Worm (Caenorhabditis elegans) whole organism, young adult: ENCODE data around the gene F16B12.7.

ENCODE experiments used
- B0035.1 ChIP-seq: sonication (generic microtip); optimal IDR thresholded peaks from 2 replicates; lab custom pipeline; 2016; ENCODE audit warnings: missing genetic modification characterization, mild to moderate bottlenecking, missing compliant biosample characterization, missing genotype, missing genetic modification reagents
- F23B12.7 ChIP-seq: sonication (generic microtip); optimal IDR thresholded peaks from 2 replicates; lab custom pipeline; 2017; ENCODE audit warnings: missing genetic modification characterization, mild to moderate bottlenecking, missing compliant biosample characterization, antibody characterized with exemption, moderate library complexity; ENCODE audit not compliant: insufficient read depth
- F37B4.10 ChIP-seq: fragments of 200-800 bp; sonication (Bioruptor generic); IDR thresholded peaks from 2 replicates; pipeline ENCODE4 v1.3.6; 2022; ENCODE audit warnings: missing genetic modification characterization, missing compliant biosample characterization
- F52B5.7 ChIP-seq: sonication (generic microtip); optimal IDR thresholded peaks from 2 replicates; lab custom pipeline; 2016; ENCODE audit warnings: mild to moderate bottlenecking, missing genetic modification characterization, missing compliant biosample characterization
- F55B11.4 ChIP-seq: sonication (generic microtip); optimal IDR thresholded peaks from 2 replicates; lab custom pipeline; 2016; ENCODE audit warnings: missing compliant biosample characterization, missing genetic modification characterization, borderline replicate concordance; ENCODE audit not compliant: insufficient read depth
- F57C9.4 ChIP-seq: sonication (generic microtip); optimal IDR thresholded peaks from 2 replicates; lab custom pipeline; 2017; ENCODE audit warnings: mild to moderate bottlenecking, missing genetic modification characterization, missing compliant biosample characterization
- T07F8.4 ChIP-seq: sonication (generic microtip); optimal IDR thresholded peaks from 2 replicates; lab custom pipeline; 2016; ENCODE audit warnings: mild to moderate bottlenecking, missing genetic modification characterization, moderate library complexity, missing compliant biosample characterization
- Y53G8AR.9 ChIP-seq: fragments of 200-800 bp; sonication (Bioruptor generic); conservative IDR thresholded peaks from 2 replicates; pipeline ENCODE4 v1.3.6; 2022; ENCODE audit warnings: missing genetic modification reagents, missing genetic modification characterization, missing compliant biosample characterization
- Y79H2A.3 ChIP-seq: fragments of 200-800 bp; sonication (Bioruptor generic); conservative IDR thresholded peaks from 2 replicates; pipeline ENCODE4 v1.3.6; 2022; ENCODE audit warnings: missing genetic modification reagents, missing genetic modification characterization, missing compliant biosample characterization
- aptf-2 ChIP-seq: fragments of 200-800 bp; sonication (Bioruptor generic); conservative IDR thresholded peaks from 2 replicates; pipeline ENCODE4 v1.3.6; 2022; ENCODE audit warnings: missing genetic modification reagents, missing genetic modification characterization, missing compliant biosample characterization
- aptf-3 ChIP-seq: fragments of 200-800 bp; sonication (Bioruptor generic); IDR thresholded peaks from 2 replicates; pipeline ENCODE4 v1.3.6; 2022; ENCODE audit warnings: missing genetic modification characterization, missing compliant biosample characterization
- atf-7 ChIP-seq: sonication (generic microtip); optimal IDR thresholded peaks from 2 replicates; lab custom pipeline; 2017; ENCODE audit warnings: mild to moderate bottlenecking, missing genetic modification characterization, missing compliant biosample characterization
- ccch-3 ChIP-seq: fragments of 200-800 bp; sonication (Bioruptor generic); optimal IDR thresholded peaks from 2 replicates; lab custom pipeline; 2018; ENCODE audit warnings: mild to moderate bottlenecking, missing genetic modification characterization, missing compliant biosample characterization
- cebp-2 ChIP-seq: fragments of 200-800 bp; sonication (Bioruptor generic); IDR thresholded peaks from 2 replicates; pipeline ENCODE4 v1.3.6; 2022; ENCODE audit warnings: missing genetic modification characterization, missing compliant biosample characterization
- ceh-100 ChIP-seq: fragments of 200-800 bp; sonication (Bioruptor generic); IDR thresholded peaks from 2 replicates; pipeline ENCODE4 v1.3.6; 2022; ENCODE audit warnings: missing genetic modification reagents, missing genetic modification characterization, missing compliant biosample characterization
- dpff-1 ChIP-seq: sonication (generic microtip); optimal IDR thresholded peaks from 2 replicates; lab custom pipeline; 2017; ENCODE audit warnings: mild to moderate bottlenecking, missing genetic modification characterization, missing compliant biosample characterization
- efl-1 ChIP-seq: fragments of 150-350 bp; optimal IDR thresholded peaks from 2 replicates; lab custom pipeline; 2014; ENCODE audit warnings: missing biosample characterization, missing genetic modification reagents, missing genetic modification characterization
- ets-4 ChIP-seq: fragments of 200-800 bp; sonication (Bioruptor generic); optimal IDR thresholded peaks from 2 replicates; lab custom pipeline; 2018; ENCODE audit warnings: mild to moderate bottlenecking, missing genetic modification characterization, missing compliant biosample characterization
- him-1 ChIP-seq: sonication (generic microtip); optimal IDR thresholded peaks from 2 replicates; lab custom pipeline; 2016; ENCODE audit warnings: missing genotype, missing genetic modification reagents, missing genetic modification characterization, missing compliant biosample characterization
- hlh-12 ChIP-seq: sonication (generic microtip); optimal IDR thresholded peaks from 2 replicates; lab custom pipeline; 2016; ENCODE audit warnings: missing genetic modification characterization, missing compliant biosample characterization
- hmg-20 ChIP-seq: fragments of 200-800 bp; sonication (Bioruptor generic); IDR thresholded peaks from 2 replicates; pipeline ENCODE4 v1.3.6; 2022; ENCODE audit warnings: missing genetic modification reagents, missing genetic modification characterization, missing compliant biosample characterization
- hsf-1 ChIP-seq: fragments of 200-800 bp; sonication (Bioruptor generic); IDR thresholded peaks from 2 replicates; pipeline ENCODE4 v1.3.6; 2022; ENCODE audit warnings: missing genetic modification reagents, missing genetic modification characterization, missing compliant biosample characterization
- lag-1 ChIP-seq: fragments of 200-800 bp; sonication (Bioruptor generic); IDR thresholded peaks from 2 replicates; pipeline ENCODE4 v1.3.6; 2022; ENCODE audit warnings: missing genetic modification reagents, missing genetic modification characterization, missing compliant biosample characterization
- let-607 ChIP-seq, 2 experiments: fragments of 200-800 bp in 1 of 2; sonication (Bioruptor generic) in 1 of 2; sonication (generic microtip) in 1 of 2; optimal IDR thresholded peaks; 2 replicates each; lab custom pipeline; 2016 to 2018; ENCODE audit warnings: mild to moderate bottlenecking in 2 of 2, missing compliant biosample characterization in 2 of 2, missing genetic modification characterization in 2 of 2, moderate library complexity in 2 of 2, missing genotype in 1 of 2
- lin-35 ChIP-seq, 3 experiments: fragments of 150-350 bp in 2 of 3; sonication (generic microtip) in 1 of 3; optimal IDR thresholded peaks; 2 replicates each; lab custom pipeline; 2014 to 2018; ENCODE audit warnings: missing biosample characterization in 3 of 3, missing genetic modification characterization in 3 of 3, missing genetic modification reagents in 3 of 3
- lsl-1 ChIP-seq: fragments of 200-800 bp; sonication (Bioruptor generic); optimal IDR thresholded peaks from 2 replicates; lab custom pipeline; 2018; ENCODE audit warnings: mild to moderate bottlenecking, missing genetic modification characterization, moderate library complexity, missing compliant biosample characterization
- madf-10 ChIP-seq: sonication (generic microtip); optimal IDR thresholded peaks from 2 replicates; lab custom pipeline; 2016; ENCODE audit warnings: mild to moderate bottlenecking, missing genetic modification characterization, missing compliant biosample characterization
- madf-6 ChIP-seq: fragments of 200-800 bp; sonication (Bioruptor generic); IDR thresholded peaks from 2 replicates; pipeline ENCODE4 v1.3.6; 2022; ENCODE audit warnings: missing genetic modification reagents, missing genetic modification characterization, missing compliant biosample characterization
- madf-8 ChIP-seq: fragments of 200-800 bp; sonication (Bioruptor generic); conservative IDR thresholded peaks from 2 replicates; pipeline ENCODE4 v1.3.6; 2022; ENCODE audit warnings: missing genetic modification reagents, missing genetic modification characterization, missing compliant biosample characterization
- mel-28 ChIP-seq: sonication (generic microtip); optimal IDR thresholded peaks from 2 replicates; lab custom pipeline; 2016; ENCODE audit warnings: borderline replicate concordance, mild to moderate bottlenecking, missing genetic modification characterization, missing compliant biosample characterization
- mes-4 ChIP-seq: sonication (generic microtip); optimal IDR thresholded peaks from 2 replicates; lab custom pipeline; 2016; ENCODE audit warnings: missing genotype, missing genetic modification characterization, missing compliant biosample characterization
- nfya-1 ChIP-seq: sonication (generic microtip); optimal IDR thresholded peaks from 2 replicates; lab custom pipeline; 2017; ENCODE audit warnings: antibody characterized with exemption, missing compliant biosample characterization, missing genetic modification characterization, borderline replicate concordance; ENCODE audit not compliant: insufficient read depth
- nfya-2 ChIP-seq: fragments of 200-800 bp; sonication (Bioruptor generic); IDR thresholded peaks from 2 replicates; pipeline ENCODE4 v1.3.6; 2022; ENCODE audit warnings: missing genetic modification reagents, missing genetic modification characterization, missing compliant biosample characterization
- nhr-120 ChIP-seq: fragments of 200-800 bp; sonication (Bioruptor generic); IDR thresholded peaks from 2 replicates; pipeline ENCODE4 v1.3.6; 2022; ENCODE audit warnings: missing genetic modification characterization, missing compliant biosample characterization
- nhr-179 ChIP-seq: sonication (generic microtip); optimal IDR thresholded peaks from 2 replicates; lab custom pipeline; 2016; ENCODE audit warnings: mild to moderate bottlenecking, missing genetic modification characterization, missing compliant biosample characterization
- nhr-27 ChIP-seq: fragments of 200-800 bp; sonication (Bioruptor generic); optimal IDR thresholded peaks from 2 replicates; lab custom pipeline; 2018; ENCODE audit warnings: mild to moderate bottlenecking, missing genetic modification characterization, moderate library complexity, missing compliant biosample characterization
- pbrm-1 ChIP-seq: fragments of 200-800 bp; sonication (Bioruptor generic); IDR thresholded peaks from 2 replicates; pipeline ENCODE4 v1.3.6; 2022; ENCODE audit warnings: missing genetic modification reagents, missing genetic modification characterization, missing compliant biosample characterization
- rpc-1 ChIP-seq, 2 experiments: fragments of 150-350 bp in 1 of 2; sonication (generic microtip) in 1 of 2; optimal IDR thresholded peaks; 2 replicates each; lab custom pipeline; 2014 to 2018; ENCODE audit warnings: missing biosample characterization in 1 of 2, missing genetic modification characterization in 1 of 2, missing genetic modification reagents in 1 of 2, missing genotype in 1 of 2
- tlf-1 ChIP-seq: fragments of 200-800 bp; sonication (Bioruptor generic); optimal IDR thresholded peaks from 2 replicates; lab custom pipeline; 2018; ENCODE audit warnings: mild to moderate bottlenecking, missing genetic modification characterization, missing compliant biosample characterization
- unc-62 ChIP-seq: fragments of 150-350 bp; optimal IDR thresholded peaks from 2 replicates; lab custom pipeline; 2014; ENCODE audit warnings: missing biosample characterization, missing genetic modification reagents, missing genetic modification characterization
- zim-3 ChIP-seq: sonication (generic microtip); optimal IDR thresholded peaks from 2 replicates; lab custom pipeline; 2017; ENCODE audit warnings: mild to moderate bottlenecking, missing genetic modification characterization, moderate library complexity, missing compliant biosample characterization
- ztf-22 ChIP-seq: fragments of 200-800 bp; sonication (Bioruptor generic); optimal IDR thresholded peaks from 2 replicates; lab custom pipeline; 2018; ENCODE audit warnings: mild to moderate bottlenecking, missing genetic modification characterization, moderate library complexity, missing compliant biosample characterization
- ztf-25 ChIP-seq: fragments of 200-800 bp; sonication (Bioruptor generic); IDR thresholded peaks from 2 replicates; pipeline ENCODE4 v1.3.6; 2022; ENCODE audit warnings: missing genetic modification reagents, missing genetic modification characterization, missing compliant biosample characterization
- ztf-26 ChIP-seq: sonication (generic microtip); optimal IDR thresholded peaks from 2 replicates; lab custom pipeline; 2017; ENCODE audit warnings: missing genetic modification characterization, missing compliant biosample characterization
- ztf-28 ChIP-seq: fragments of 200-800 bp; sonication (Bioruptor generic); IDR thresholded peaks from 2 replicates; pipeline ENCODE4 v1.3.6; 2022; ENCODE audit warnings: missing genetic modification reagents, missing genetic modification characterization, missing compliant biosample characterization
- ztf-3 ChIP-seq: fragments of 200-800 bp; sonication (Bioruptor generic); optimal IDR thresholded peaks from 2 replicates; lab custom pipeline; 2018; ENCODE audit warnings: mild to moderate bottlenecking, missing genetic modification characterization, missing compliant biosample characterization
- ztf-6 ChIP-seq: fragments of 200-800 bp; sonication (Bioruptor generic); IDR thresholded peaks from 2 replicates; pipeline ENCODE4 v1.3.6; 2022; ENCODE audit warnings: missing genetic modification reagents, missing genetic modification characterization, missing compliant biosample characterization

F16B12.7 gene

DNA sequence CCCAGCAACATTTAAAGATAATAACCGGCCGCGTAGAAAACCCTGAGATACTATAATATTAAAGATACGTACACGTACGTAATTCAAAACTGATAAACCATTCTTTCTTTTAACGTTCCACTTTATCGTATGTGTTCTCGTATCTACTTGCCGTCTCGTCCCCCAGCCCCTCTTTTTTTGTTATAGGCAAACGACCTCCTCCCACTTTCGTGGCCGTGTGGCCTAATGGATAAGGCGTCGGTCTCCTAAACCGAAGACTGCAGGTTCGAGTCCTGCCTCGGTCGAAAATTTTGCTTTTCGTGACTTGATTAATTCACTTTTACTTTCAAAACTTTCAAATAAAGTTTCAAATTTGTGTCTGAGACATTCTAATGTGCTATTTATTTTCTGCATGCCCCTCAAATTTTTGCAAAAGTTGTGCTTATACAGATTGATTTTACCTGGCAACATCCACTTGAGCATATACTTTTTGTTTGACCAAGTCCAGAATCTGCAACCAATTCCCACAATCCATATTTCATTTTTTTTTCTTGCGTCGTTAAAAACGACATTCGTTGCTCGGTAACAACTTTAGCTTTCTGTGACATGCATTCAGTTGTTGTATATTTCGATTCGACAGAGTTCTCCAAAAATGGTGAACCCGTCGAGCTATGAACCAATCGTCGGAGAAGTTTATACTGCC is 7.3 kb downstream of the F16B12.7 start, which contains the start of gene F28H6.7 (continued):
- peak; percentile 35 for TF ChIP-seq ztf-26
- TF ChIP-seq ztf-22 (GFP tag; lab: Kevin White, UChicago), result no peak
- no peak for TF ChIP-seq F37B4.10 (GFP tag; lab: Robert Waterston, UW)
- no peak for TF ChIP-seq tlf-1
- no peak for TF ChIP-seq nfya-2 (GFP tag; lab: Robert Waterston, UW)
- no peak for TF ChIP-seq hsf-1 (GFP tag; lab: Robert Waterston, UW)
- no peak for TF ChIP-seq ztf-3 (GFP tag; lab: Kevin White, UChicago)
- TF ChIP-seq dpff-1, result no peak
- TF ChIP-seq nhr-120 (GFP tag; lab: Robert Waterston, UW), result no peak
- no peak for TF ChIP-seq unc-62 (GFP tag; lab: Kevin White, UChicago)
- TF ChIP-seq F57C9.4, result no peak
- TF ChIP-seq madf-10 (tag; lab: Kevin White, UChicago), result peak; percentile 50
- TF ChIP-seq madf-6, result peak; percentile 46; the same call in 1 of the 2 replicates
- TF ChIP-seq ccch-3 (GFP tag; lab: Kevin White, UChicago), result no peak
- TF ChIP-seq atf-7, result peak; percentile 8
- TF ChIP-seq hmg-20 (GFP tag; lab: Robert Waterston, UW), result peak; percentile 76; the same call in 1 of the 2 replicates
- TF ChIP-seq pbrm-1 (GFP tag; lab: Robert Waterston, UW), result peak; percentile 79
- peak; percentile 61; the same call in 1 of the 2 replicates for TF ChIP-seq ztf-28 (GFP tag; lab: Robert Waterston, UW)
- no peak; the same call in 1 of the 2 replicates for TF ChIP-seq aptf-2
- no peak for TF ChIP-seq Y53G8AR.9 (GFP tag; lab: Robert Waterston, UW)
- TF ChIP-seq mes-4 (tag; lab: Kevin White, UChicago), result no peak
- peak in 1 of 3 experiments; percentile 65 for TF ChIP-seq lin-35 (GFP tag; optimal IDR thresholded peaks at IDR 0.05; lab: Kevin White, UChicago)
- 0 out of 2 replicates have a peak, but pooled peaks have one; percentile 65 for TF ChIP-seq ztf-25 (GFP tag; lab: Robert Waterston, UW)
- TF ChIP-seq T07F8.4 (tag; lab: Kevin White, UChicago), result peak; percentile 41
- peak; percentile 49 for TF ChIP-seq B0035.1
- no peak for TF ChIP-seq ztf-6
- TF ChIP-seq mel-28 (tag; lab: Kevin White, UChicago), result no peak
- TF ChIP-seq efl-1 (GFP tag; lab: Kevin White, UChicago), result no peak
- TF ChIP-seq cebp-2 (GFP tag; lab: Robert Waterston, UW), result no peak
- no peak for TF ChIP-seq F52B5.7
- no peak for TF ChIP-seq lag-1
- peak; percentile 48 for TF ChIP-seq nhr-27 (tag; lab: Kevin White, UChicago)
- no peak for TF ChIP-seq nhr-179
- TF ChIP-seq him-1 (tag; lab: Kevin White, UChicago), result peak; percentile 82
- no peak for TF ChIP-seq lsl-1 (GFP tag; lab: Kevin White, UChicago)
- TF ChIP-seq hlh-12 (tag; lab: Kevin White, UChicago), result peak; percentile 49
- TF ChIP-seq rpc-1 (optimal IDR thresholded peaks at IDR 0.05; lab: Kevin White, UChicago), result peak; percentile 84
- TF ChIP-seq rpc-1 (tag; optimal IDR thresholded peaks at IDR 0.05; lab: Kevin White, UChicago), result peak; percentile 85
- no peak for TF ChIP-seq F55B11.4
- TF ChIP-seq ets-4, result no peak
- no peak for TF ChIP-seq Y79H2A.3 (GFP tag; lab: Robert Waterston, UW)
- TF ChIP-seq ceh-100 (GFP tag; lab: Robert Waterston, UW), result no peak
- peak in 1 of 2 experiments; percentile 45 for TF ChIP-seq let-607 (tag; optimal IDR thresholded peaks at IDR 0.05; lab: Kevin White, UChicago)
- TF ChIP-seq nfya-1 (tag; lab: Kevin White, UChicago), result no peak
- TF ChIP-seq zim-3 (tag; lab: Kevin White, UChicago), result no peak
- peak; percentile 73; the same call in 1 of the 2 replicates for TF ChIP-seq aptf-3 (GFP tag; lab: Robert Waterston, UW)
- TF ChIP-seq madf-8 (GFP tag; lab: Robert Waterston, UW), result no peak
- TF ChIP-seq F23B12.7 (tag; lab: Kevin White, UChicago), result peak; percentile 70
